Fruit fly (Drosophila melanogaster) whole organism, embryonic: ENCODE results near the gene CG11741.

Experiments
- Antp ChIP-seq: fragments of 200-800 bp; sonication (Bioruptor generic); optimal IDR thresholded peaks from 3 replicates; lab custom pipeline; 2016; ENCODE audit warnings: missing biosample characterization, missing genetic modification characterization
- Asciz ChIP-seq: fragments of 200-800 bp; sonication (Bioruptor generic); optimal IDR thresholded peaks from 2 replicates; lab custom pipeline; 2017; ENCODE audit warnings: missing biosample characterization, mild to moderate bottlenecking, missing genetic modification characterization, missing genetic modification reagents
- BEAF-32 ChIP-seq: fragments of 200-800 bp; sonication (Bioruptor generic); optimal IDR thresholded peaks from 3 replicates; lab custom pipeline; 2017; ENCODE audit warnings: missing biosample characterization, missing genetic modification characterization, mild to moderate bottlenecking, moderate library complexity, missing genetic modification reagents
- CG13775 ChIP-seq: fragments of 200-800 bp; sonication (Bioruptor generic); optimal IDR thresholded peaks from 3 replicates; lab custom pipeline; 2017; ENCODE audit warnings: missing biosample characterization, mild to moderate bottlenecking, missing genetic modification characterization
- CG14667 ChIP-seq: fragments of 200-800 bp; sonication (Bioruptor generic); IDR thresholded peaks from 2 replicates; pipeline ENCODE4 v1.3.6; 2022; ENCODE audit warnings: missing biosample characterization, missing genetic modification characterization
- CG15269 ChIP-seq: fragments of 200-800 bp; sonication (Bioruptor generic); optimal IDR thresholded peaks from 2 replicates; lab custom pipeline; 2018; ENCODE audit warnings: missing biosample characterization, mild to moderate bottlenecking, missing genetic modification characterization, moderate library complexity
- CG16815 ChIP-seq: fragments of 200-800 bp; sonication (Bioruptor generic); optimal IDR thresholded peaks from 3 replicates; lab custom pipeline; 2017; ENCODE audit warnings: missing biosample characterization, mild to moderate bottlenecking, missing genetic modification characterization
- CG17186 ChIP-seq: fragments of 200-800 bp; sonication (Bioruptor generic); optimal IDR thresholded peaks from 3 replicates; lab custom pipeline; 2017; ENCODE audit warnings: missing biosample characterization, missing genetic modification reagents, missing genetic modification characterization
- CG17829 ChIP-seq: fragments of 200-800 bp; optimal IDR thresholded peaks from 2 replicates; lab custom pipeline; 2019; ENCODE audit warnings: missing biosample characterization, mild to moderate bottlenecking, missing genetic modification characterization, moderate library complexity
- CG17912 ChIP-seq: fragments of 200-800 bp; sonication (Bioruptor generic); optimal IDR thresholded peaks from 2 replicates; lab custom pipeline; 2018; ENCODE audit warnings: missing biosample characterization, mild to moderate bottlenecking, missing genetic modification characterization
- CG2116 ChIP-seq: fragments of 200-800 bp; sonication (Bioruptor generic); optimal IDR thresholded peaks from 3 replicates; lab custom pipeline; 2018; ENCODE audit warnings: missing biosample characterization, mild to moderate bottlenecking, missing genetic modification characterization
- CG2129 ChIP-seq: fragments of 200-800 bp; sonication (Bioruptor generic); IDR thresholded peaks from 2 replicates; pipeline ENCODE4 v1.3.6; 2022; ENCODE audit warnings: missing biosample characterization, missing genetic modification characterization; ENCODE audit not compliant: partially characterized antibody
- CG31441 ChIP-seq: fragments of 200-800 bp; sonication (Bioruptor generic); IDR thresholded peaks from 2 replicates; pipeline ENCODE4 v1.3.6; 2022; ENCODE audit warnings: missing biosample characterization, missing genetic modification characterization
- CG8388 ChIP-seq: fragments of 200-800 bp; sonication (Bioruptor generic); optimal IDR thresholded peaks from 2 replicates; lab custom pipeline; 2019; ENCODE audit warnings: missing biosample characterization, mild to moderate bottlenecking, missing genetic modification characterization, moderate library complexity
- Ets65A ChIP-seq: fragments of 200-800 bp; sonication (Bioruptor generic); peaks from one replicate; lab custom pipeline; 2016; ENCODE audit warnings: missing biosample characterization, missing genetic modification characterization
- H15 ChIP-seq: fragments of 200-800 bp; sonication (Bioruptor generic); IDR thresholded peaks from 3 replicates; pipeline ENCODE4 v1.3.6; 2022; ENCODE audit warnings: missing biosample characterization, missing genetic modification characterization
- Myb ChIP-seq: fragments of 200-800 bp; sonication (Bioruptor generic); optimal IDR thresholded peaks from 2 replicates; lab custom pipeline; 2016; ENCODE audit warnings: missing biosample characterization, missing genetic modification characterization
- NFAT ChIP-seq: fragments of 200-800 bp; sonication (Bioruptor generic); IDR thresholded peaks from 2 replicates; pipeline ENCODE4 v1.3.6; 2022; ENCODE audit warnings: missing biosample characterization, missing genetic modification characterization
- NfI ChIP-seq: fragments of 200-800 bp; sonication (Bioruptor generic); optimal IDR thresholded peaks from 3 replicates; lab custom pipeline; 2018; ENCODE audit warnings: missing biosample characterization, mild to moderate bottlenecking, missing genetic modification characterization, moderate library complexity
- Pdp1 ChIP-seq, 2 experiments: fragments of 200-800 bp; sonication (Bioruptor generic); optimal IDR thresholded peaks; 3 replicates each; lab custom pipeline; 2016; ENCODE audit warnings: missing biosample characterization in 2 of 2, missing genetic modification characterization in 2 of 2, mild to moderate bottlenecking in 1 of 2, moderate library complexity in 1 of 2
- Ptx1 ChIP-seq: fragments of 200-800 bp; sonication (Bioruptor generic); IDR thresholded peaks from 2 replicates; pipeline ENCODE4 v1.3.6; 2022; ENCODE audit warnings: missing biosample characterization, missing genetic modification characterization
- Ravus ChIP-seq: fragments of 200-800 bp; sonication (Bioruptor generic); IDR thresholded peaks from 2 replicates; pipeline ENCODE4 v1.3.6; 2022; ENCODE audit warnings: missing biosample characterization, missing genetic modification characterization
- al ChIP-seq: fragments of 200-800 bp; sonication (Bioruptor generic); IDR thresholded peaks from 2 replicates; pipeline ENCODE4 v1.3.6; 2022; ENCODE audit warnings: missing biosample characterization, missing genetic modification characterization
- ash1 ChIP-seq: fragments of 200-800 bp; sonication (Bioruptor generic); optimal IDR thresholded peaks from 2 replicates; lab custom pipeline; 2018; ENCODE audit warnings: missing biosample characterization, mild to moderate bottlenecking, missing genetic modification characterization
- bab2 ChIP-seq: fragments of 200-800 bp; sonication (Bioruptor generic); optimal IDR thresholded peaks from 2 replicates; lab custom pipeline; 2016; ENCODE audit warnings: missing biosample characterization, missing genetic modification characterization
- bcd ChIP-seq: fragments of 200-800 bp; sonication (Bioruptor generic); optimal IDR thresholded peaks from 2 replicates; lab custom pipeline; 2017; ENCODE audit warnings: missing biosample characterization, mild to moderate bottlenecking, missing genetic modification characterization
- bsh ChIP-seq, 2 experiments: fragments of 200-800 bp; sonication (Bioruptor generic); optimal IDR thresholded peaks; 2 replicates each; lab custom pipeline; 2017 to 2018; ENCODE audit warnings: mild to moderate bottlenecking in 2 of 2, missing biosample characterization in 2 of 2, missing genetic modification characterization in 2 of 2, moderate library complexity in 1 of 2
- btn ChIP-seq: fragments of 200-800 bp; sonication (Bioruptor generic); optimal IDR thresholded peaks from 2 replicates; lab custom pipeline; 2016; ENCODE audit warnings: missing biosample characterization, missing genetic modification characterization
- chn ChIP-seq: fragments of 200-800 bp; sonication (Bioruptor generic); optimal IDR thresholded peaks from 2 replicates; lab custom pipeline; 2016; ENCODE audit warnings: missing biosample characterization, missing genetic modification characterization
- da ChIP-seq: fragments of 200-800 bp; sonication (Bioruptor generic); optimal IDR thresholded peaks from 2 replicates; lab custom pipeline; 2016; ENCODE audit warnings: missing biosample characterization, missing genetic modification characterization
- dysf ChIP-seq: fragments of 200-800 bp; sonication (Bioruptor generic); IDR thresholded peaks from 3 replicates; pipeline ENCODE4 v1.3.6; 2022; ENCODE audit warnings: missing biosample characterization, missing genetic modification characterization
- fu2 ChIP-seq: fragments of 200-800 bp; sonication (Bioruptor generic); optimal IDR thresholded peaks from 2 replicates; lab custom pipeline; 2016; ENCODE audit warnings: missing biosample characterization, missing genetic modification characterization
- gce ChIP-seq: fragments of 200-800 bp; sonication (Bioruptor generic); IDR thresholded peaks from 3 replicates; pipeline ENCODE4 v1.3.6; 2022; ENCODE audit warnings: missing biosample characterization, missing genetic modification characterization
- gfzf ChIP-seq: fragments of 200-800 bp; sonication (Bioruptor generic); optimal IDR thresholded peaks from 2 replicates; lab custom pipeline; 2016; ENCODE audit warnings: missing biosample characterization, mild to moderate bottlenecking, missing genetic modification characterization, moderate library complexity
- gro ChIP-seq: fragments of 200-800 bp; sonication (Bioruptor generic); optimal IDR thresholded peaks from 2 replicates; lab custom pipeline; 2016; ENCODE audit warnings: missing biosample characterization, missing genetic modification characterization
- gt ChIP-seq: fragments of 200-800 bp; sonication (Bioruptor generic); IDR thresholded peaks from 2 replicates; pipeline ENCODE4 v1.3.6; 2022; ENCODE audit warnings: missing biosample characterization, missing genetic modification characterization
- h ChIP-seq: fragments of >200 bp; optimal IDR thresholded peaks from 2 replicates; lab custom pipeline; 2017
- luna ChIP-seq: fragments of 200-800 bp; sonication (Bioruptor generic); optimal IDR thresholded peaks from 2 replicates; lab custom pipeline; 2016; ENCODE audit warnings: missing biosample characterization, missing genetic modification characterization
- odd ChIP-seq: fragments of 200-800 bp; sonication (Bioruptor generic); optimal IDR thresholded peaks from 2 replicates; lab custom pipeline; 2017; ENCODE audit warnings: missing biosample characterization, mild to moderate bottlenecking, missing genetic modification characterization
- prd ChIP-seq, 3 experiments: fragments of >200 bp in 2 of 3; fragments of 200-800 bp in 1 of 3; sonication (Bioruptor generic) in 1 of 3; optimal IDR thresholded peaks in 2 of 3; IDR thresholded peaks in 1 of 3; 2 replicates in 2 of 3; 3 replicates in 1 of 3; pipeline versions ENCODE4 v1.3.6 to Lab custom; 2017 to 2022; ENCODE audit warnings: missing biosample characterization in 1 of 3, missing genetic modification characterization in 1 of 3
- pzg ChIP-seq: fragments of 200-800 bp; sonication (Bioruptor generic); optimal IDR thresholded peaks from 3 replicates; lab custom pipeline; 2018; ENCODE audit warnings: missing biosample characterization, mild to moderate bottlenecking, missing genetic modification characterization, moderate library complexity
- row ChIP-seq: fragments of 200-800 bp; sonication (Bioruptor generic); IDR thresholded peaks from 3 replicates; pipeline ENCODE4 v1.3.6; 2022; ENCODE audit warnings: missing biosample characterization, missing genetic modification characterization
- sens-2 ChIP-seq: fragments of 200-800 bp; sonication (Bioruptor generic); IDR thresholded peaks from 2 replicates; pipeline ENCODE4 v1.3.6; 2022; ENCODE audit warnings: missing biosample characterization, missing genetic modification characterization
- sisA ChIP-seq: fragments of 200-800 bp; sonication (Bioruptor generic); IDR thresholded peaks from 2 replicates; pipeline ENCODE4 v1.3.6; 2022; ENCODE audit warnings: missing biosample characterization, missing genetic modification characterization
- so ChIP-seq: fragments of 200-800 bp; sonication (Bioruptor generic); IDR thresholded peaks from 3 replicates; pipeline ENCODE4 v1.3.6; 2022; ENCODE audit warnings: missing biosample characterization, missing genetic modification characterization
- ssp ChIP-seq: fragments of 200-800 bp; sonication (Bioruptor generic); IDR thresholded peaks from 2 replicates; pipeline ENCODE4 v1.3.6; 2022; ENCODE audit warnings: missing biosample characterization, missing genetic modification characterization
- stwl ChIP-seq: fragments of 200-800 bp; sonication (Bioruptor generic); optimal IDR thresholded peaks from 3 replicates; lab custom pipeline; 2018; ENCODE audit warnings: missing biosample characterization, mild to moderate bottlenecking, missing genetic modification characterization, moderate library complexity
- trem ChIP-seq: fragments of 200-800 bp; optimal IDR thresholded peaks from 3 replicates; lab custom pipeline; 2019; ENCODE audit warnings: missing biosample characterization, mild to moderate bottlenecking, missing genetic modification characterization, moderate library complexity
- tx ChIP-seq: fragments of 200-800 bp; sonication (Bioruptor generic); optimal IDR thresholded peaks from 2 replicates; lab custom pipeline; 2016; ENCODE audit warnings: missing biosample characterization, missing genetic modification characterization
- zen ChIP-seq: fragments of 200-800 bp; sonication (Bioruptor generic); optimal IDR thresholded peaks from 3 replicates; lab custom pipeline; 2018; ENCODE audit warnings: missing biosample characterization, mild to moderate bottlenecking, missing genetic modification characterization, moderate library complexity
- zfh2 ChIP-seq: fragments of 200-800 bp; sonication (Bioruptor generic); optimal IDR thresholded peaks from 2 replicates; lab custom pipeline; 2016; ENCODE audit warnings: missing biosample characterization, missing genetic modification characterization

The CG11741 gene

DNA sequence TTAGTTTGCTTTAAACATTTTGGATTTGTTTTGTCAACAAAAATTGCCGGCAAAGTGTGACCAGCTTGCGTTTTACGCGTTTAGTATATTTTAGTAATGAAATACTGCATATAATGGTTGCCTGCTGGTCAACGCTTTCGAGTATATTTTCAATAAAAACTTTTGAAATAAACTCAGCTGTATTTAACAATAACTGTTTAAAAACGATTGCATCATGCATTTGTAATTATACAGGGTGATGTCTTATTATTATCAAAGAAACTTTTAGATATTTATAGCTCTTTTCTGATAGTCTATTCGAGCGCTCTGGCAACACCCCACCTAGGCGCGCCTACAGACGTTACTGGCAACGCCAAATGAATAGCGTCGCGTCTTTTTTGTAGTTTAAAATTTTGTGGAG, 35.1 kb upstream of the CG11741 start, which contains the start of gene Cenp-C (continued):
- peak; percentile 71; the same call in 2 of the 3 replicates for TF ChIP-seq row (GFP tag; lab: Robert Waterston, UW)
- TF ChIP-seq sens-2 = no peak
- TF ChIP-seq CG17829 (tag; lab: Kevin White, UChicago) = peak; percentile 51
- no peak for TF ChIP-seq btn (GFP tag; lab: Kevin White, UChicago)
- peak in 1 of 2 experiments; percentile 30 for TF ChIP-seq Pdp1 (GFP tag; optimal IDR thresholded peaks at IDR 0.05; lab: Kevin White, UChicago)
- peak; percentile 38 for TF ChIP-seq Antp (GFP tag; lab: Kevin White, UChicago)
- TF ChIP-seq ssp (GFP tag; lab: Robert Waterston, UW) = peak; percentile 21; the same call in 1 of the 2 replicates
- TF ChIP-seq gro (GFP tag; lab: Kevin White, UChicago) = peak; percentile 53
- TF ChIP-seq Ets65A (GFP tag; lab: Kevin White, UChicago) = peak; percentile 87
- TF ChIP-seq trem = peak; percentile 72
- TF ChIP-seq gce (GFP tag; lab: Robert Waterston, UW) = no peak
- TF ChIP-seq NFAT (GFP tag; lab: Robert Waterston, UW) = 0 out of 2 replicates have a peak, but pooled peaks have one; percentile 17
- TF ChIP-seq Myb (GFP tag; lab: Kevin White, UChicago) = peak; percentile 47
- TF ChIP-seq prd (optimal IDR thresholded peaks at IDR 0.05; lab: Kevin White, UChicago) = no peak
- TF ChIP-seq prd (GFP tag; IDR thresholded peaks at IDR 0.05; lab: Robert Waterston, UW) = peak; percentile 47; the same call in 2 of the 3 replicates
- TF ChIP-seq chn (GFP tag; lab: Kevin White, UChicago) = peak; percentile 24
- no peak for TF ChIP-seq ash1 (GFP tag; lab: Kevin White, UChicago)
- no peak for TF ChIP-seq sisA (GFP tag; lab: Robert Waterston, UW)
- peak; percentile 41 for TF ChIP-seq fu2 (GFP tag; lab: Kevin White, UChicago)
- peak; percentile 30; the same call in 1 of the 2 replicates for TF ChIP-seq Ptx1 (GFP tag; lab: Robert Waterston, UW)
- no peak for TF ChIP-seq CG17912 (GFP tag; lab: Kevin White, UChicago)
- TF ChIP-seq CG15269 (tag; lab: Kevin White, UChicago) = no peak
- TF ChIP-seq CG13775 = peak; percentile 37
- peak; percentile 80 for TF ChIP-seq gfzf (GFP tag; lab: Kevin White, UChicago)
- TF ChIP-seq CG14667 (GFP tag; lab: Robert Waterston, UW) = no peak
- TF ChIP-seq CG2116 (GFP tag; lab: Kevin White, UChicago) = peak; percentile 41
- no peak for TF ChIP-seq h (lab: Kevin White, UChicago)
- peak; percentile 18 for TF ChIP-seq NfI
- TF ChIP-seq odd (GFP tag; lab: Kevin White, UChicago) = no peak
- no peak for TF ChIP-seq luna (GFP tag; lab: Kevin White, UChicago)
- TF ChIP-seq Asciz (GFP tag; lab: Kevin White, UChicago) = no peak
- no peak for TF ChIP-seq so (GFP tag; lab: Robert Waterston, UW)
- no peak for TF ChIP-seq da (GFP tag; lab: Kevin White, UChicago)
- TF ChIP-seq BEAF-32 (GFP tag; lab: Kevin White, UChicago) = peak; percentile 61
- peak; percentile 66 for TF ChIP-seq pzg (GFP tag; lab: Kevin White, UChicago)
- TF ChIP-seq zfh2 (GFP tag; lab: Kevin White, UChicago) = peak; percentile 36
- no peak for TF ChIP-seq Ravus (GFP tag; lab: Robert Waterston, UW)
- TF ChIP-seq CG16815 = no peak
- TF ChIP-seq gt (GFP tag; lab: Robert Waterston, UW) = no peak
- peak; percentile 33 for TF ChIP-seq bab2
- no peak for TF ChIP-seq CG8388 (GFP tag; lab: Kevin White, UChicago)
- peak; percentile 37; the same call in 1 of the 3 replicates for TF ChIP-seq dysf (GFP tag; lab: Robert Waterston, UW)
- TF ChIP-seq al (GFP tag; lab: Robert Waterston, UW) = 0 out of 2 replicates have a peak, but pooled peaks have one; percentile 27
- peak; percentile 64 for TF ChIP-seq stwl (tag; lab: Kevin White, UChicago)
- no peak for TF ChIP-seq H15 (GFP tag; lab: Robert Waterston, UW)
- TF ChIP-seq bsh (GFP tag; optimal IDR thresholded peaks at IDR 0.05; lab: Kevin White, UChicago) = no peak
- no peak for TF ChIP-seq CG2129
- TF ChIP-seq tx (GFP tag; lab: Kevin White, UChicago) = peak; percentile 18
- peak; percentile 25 for TF ChIP-seq CG17186 (GFP tag; lab: Kevin White, UChicago)
- TF ChIP-seq bcd (GFP tag; lab: Kevin White, UChicago) = peak; percentile 17
- peak; percentile 17 for TF ChIP-seq zen (tag; lab: Kevin White, UChicago)
- no peak for TF ChIP-seq CG31441 (GFP tag; lab: Robert Waterston, UW)
